Worm (Caenorhabditis elegans) whole organism, late embryonic: Measurements from ENCODE around the gene str-103.

ENCODE experiments used
- ahr-1 ChIP-seq: sonication (generic microtip); optimal IDR thresholded peaks from 2 replicates; lab custom pipeline; 2016; ENCODE audit warnings: missing genetic modification characterization, missing compliant biosample characterization
- ama-1 ChIP-seq: fragments of 150-350 bp; optimal IDR thresholded peaks from 2 replicates; lab custom pipeline; 2014
- ceh-34 ChIP-seq: sonication (generic microtip); optimal IDR thresholded peaks from 2 replicates; lab custom pipeline; 2016; ENCODE audit warnings: mild to moderate bottlenecking, missing genetic modification characterization, missing compliant biosample characterization
- ceh-45 ChIP-seq: fragments of 200-800 bp; sonication (Bioruptor generic); IDR thresholded peaks from 2 replicates; pipeline ENCODE4 v1.3.6; 2022; ENCODE audit warnings: missing genetic modification reagents, missing genetic modification characterization, missing compliant biosample characterization
- fkh-6 ChIP-seq: sonication (generic microtip); optimal IDR thresholded peaks from 2 replicates; lab custom pipeline; 2016; ENCODE audit warnings: missing genetic modification characterization, missing compliant biosample characterization
- hlh-6 ChIP-seq: sonication (generic microtip); optimal IDR thresholded peaks from 2 replicates; lab custom pipeline; 2016; ENCODE audit warnings: missing genotype, missing genetic modification characterization, missing compliant biosample characterization
- lin-11 ChIP-seq: fragments of 200-800 bp; sonication (Bioruptor generic); optimal IDR thresholded peaks from 2 replicates; lab custom pipeline; 2018; ENCODE audit warnings: mild to moderate bottlenecking, missing genetic modification characterization, missing compliant biosample characterization
- madf-2 ChIP-seq: sonication (generic microtip); optimal IDR thresholded peaks from 2 replicates; lab custom pipeline; 2017; ENCODE audit warnings: missing genetic modification characterization, missing compliant biosample characterization
- nfya-1 ChIP-seq: sonication (generic microtip); optimal IDR thresholded peaks from 2 replicates; lab custom pipeline; 2017; ENCODE audit warnings: missing genetic modification characterization, mild to moderate bottlenecking, missing compliant biosample characterization, antibody characterized with exemption, moderate library complexity
- nhr-11 ChIP-seq: fragments of 150-350 bp; optimal IDR thresholded peaks from 2 replicates; lab custom pipeline; 2014; ENCODE audit warnings: missing biosample characterization, missing genetic modification characterization
- pat-9 ChIP-seq: fragments of 200-800 bp; sonication (Bioruptor generic); optimal IDR thresholded peaks from 2 replicates; lab custom pipeline; 2018; ENCODE audit warnings: mild to moderate bottlenecking, missing genetic modification characterization, moderate library complexity, missing compliant biosample characterization
- unc-86 ChIP-seq: sonication (generic microtip); optimal IDR thresholded peaks from 2 replicates; lab custom pipeline; 2016; ENCODE audit warnings: missing genetic modification characterization, missing compliant biosample characterization

ce11 chrV:16139529-16139928, 21.0 kb upstream of the str-103 start, which contains the start of gene clc-11:
- TF ChIP-seq nfya-1 (tag; lab: Kevin White, UChicago), result no peak
- no peak for TF ChIP-seq hlh-6 (tag; lab: Kevin White, UChicago)
- no peak for TF ChIP-seq ceh-45 (GFP tag; lab: Robert Waterston, UW)
- TF ChIP-seq unc-86 (tag; lab: Kevin White, UChicago), result no peak
- TF ChIP-seq fkh-6 (tag; lab: Kevin White, UChicago), result no peak
- TF ChIP-seq ahr-1 (tag; lab: Kevin White, UChicago), result no peak
- no peak for TF ChIP-seq lin-11
- TF ChIP-seq ceh-34 (tag; lab: Kevin White, UChicago), result no peak
- no peak for TF ChIP-seq nhr-11 (tag; lab: Kevin White, UChicago)
- no peak for TF ChIP-seq ama-1 (lab: Kevin White, UChicago)
- no peak for TF ChIP-seq madf-2 (tag; lab: Kevin White, UChicago)
- no peak for TF ChIP-seq pat-9 (tag; lab: Kevin White, UChicago)
